Fruit fly (Drosophila melanogaster) whole organism, embryonic: Measurements from ENCODE around the gene miple1.

Experiments
- CG10267 ChIP-seq: fragments of 200-800 bp; sonication (Bioruptor generic); optimal IDR thresholded peaks from 2 replicates; lab custom pipeline; 2018; ENCODE audit warnings: missing biosample characterization, mild to moderate bottlenecking, missing genetic modification characterization, moderate library complexity
- CG11723 ChIP-seq: fragments of 200-800 bp; sonication (Bioruptor generic); optimal IDR thresholded peaks from 2 replicates; lab custom pipeline; 2017; ENCODE audit warnings: missing biosample characterization, mild to moderate bottlenecking, missing genetic modification characterization
- CG12071 ChIP-seq: fragments of 200-800 bp; sonication (Bioruptor generic); optimal IDR thresholded peaks from 3 replicates; lab custom pipeline; 2018; ENCODE audit warnings: missing biosample characterization, mild to moderate bottlenecking, missing genetic modification characterization
- CG15696 ChIP-seq: fragments of 200-800 bp; sonication (Bioruptor generic); optimal IDR thresholded peaks from 2 replicates; lab custom pipeline; 2019; ENCODE audit warnings: missing biosample characterization, mild to moderate bottlenecking, missing genetic modification characterization, moderate library complexity
- CG1603 ChIP-seq: fragments of 200-800 bp; sonication (Bioruptor generic); optimal IDR thresholded peaks from 2 replicates; lab custom pipeline; 2019; ENCODE audit warnings: missing biosample characterization, mild to moderate bottlenecking, missing genetic modification characterization, moderate library complexity
- CG17328 ChIP-seq: fragments of 200-800 bp; sonication (Bioruptor generic); IDR thresholded peaks from 2 replicates; pipeline ENCODE4 v1.3.6; 2022; ENCODE audit warnings: missing biosample characterization, missing genetic modification characterization
- CG18619 ChIP-seq: fragments of 200-800 bp; sonication (Bioruptor generic); optimal IDR thresholded peaks from 3 replicates; lab custom pipeline; 2017; ENCODE audit warnings: missing biosample characterization, mild to moderate bottlenecking, missing genetic modification characterization
- CG3281 ChIP-seq: fragments of 200-800 bp; sonication (Bioruptor generic); optimal IDR thresholded peaks from 3 replicates; lab custom pipeline; 2017; ENCODE audit warnings: missing biosample characterization, mild to moderate bottlenecking, missing genetic modification characterization
- CG34376 ChIP-seq: fragments of 200-800 bp; sonication (Bioruptor generic); optimal IDR thresholded peaks from 2 replicates; lab custom pipeline; 2018; ENCODE audit warnings: missing biosample characterization, mild to moderate bottlenecking, missing genetic modification characterization
- CG4617 ChIP-seq: fragments of 200-800 bp; sonication (Bioruptor generic); optimal IDR thresholded peaks from 3 replicates; lab custom pipeline; 2016; ENCODE audit warnings: missing biosample characterization, missing genetic modification characterization, borderline replicate concordance
- CG4707 ChIP-seq: fragments of 200-800 bp; sonication (Bioruptor generic); optimal IDR thresholded peaks from 2 replicates; lab custom pipeline; 2018; ENCODE audit warnings: missing biosample characterization, mild to moderate bottlenecking, missing genetic modification characterization, moderate library complexity
- CG4854 ChIP-seq: fragments of 200-800 bp; sonication (Bioruptor generic); optimal IDR thresholded peaks from 2 replicates; lab custom pipeline; 2016; ENCODE audit warnings: missing biosample characterization, missing genetic modification characterization, inconsistent platforms
- CG6654 ChIP-seq: fragments of 200-800 bp; sonication (Bioruptor generic); optimal IDR thresholded peaks from 2 replicates; lab custom pipeline; 2017; ENCODE audit warnings: missing biosample characterization, mild to moderate bottlenecking, missing genetic modification characterization
- CG7745 ChIP-seq: fragments of 200-800 bp; sonication (Bioruptor generic); optimal IDR thresholded peaks from 2 replicates; lab custom pipeline; 2018; ENCODE audit warnings: missing biosample characterization, mild to moderate bottlenecking, missing genetic modification characterization, moderate library complexity
- CG8924 ChIP-seq: fragments of 200-800 bp; optimal IDR thresholded peaks from 3 replicates; lab custom pipeline; 2019; ENCODE audit warnings: missing biosample characterization, mild to moderate bottlenecking, missing genetic modification characterization, moderate library complexity
- CG9609 ChIP-seq: fragments of 200-800 bp; sonication (Bioruptor generic); optimal IDR thresholded peaks from 3 replicates; lab custom pipeline; 2016; ENCODE audit warnings: missing biosample characterization, missing genetic modification characterization
- CG9797 ChIP-seq: fragments of 200-800 bp; sonication (Bioruptor generic); optimal IDR thresholded peaks from 3 replicates; lab custom pipeline; 2018; ENCODE audit warnings: missing biosample characterization, mild to moderate bottlenecking, missing genetic modification characterization
- CG9932 ChIP-seq: fragments of 200-800 bp; sonication (Bioruptor generic); IDR thresholded peaks from 2 replicates; pipeline ENCODE4 v1.3.6; 2022; ENCODE audit warnings: missing biosample characterization, missing genetic modification characterization
- Chrac-16 ChIP-seq: fragments of 200-800 bp; sonication (Bioruptor generic); optimal IDR thresholded peaks from 3 replicates; lab custom pipeline; 2016; ENCODE audit warnings: missing biosample characterization, missing genetic modification characterization
- Fer1 ChIP-seq: fragments of 200-800 bp; sonication (Bioruptor generic); optimal IDR thresholded peaks from 2 replicates; lab custom pipeline; 2017; ENCODE audit warnings: missing biosample characterization, mild to moderate bottlenecking, missing genetic modification characterization
- GATAe ChIP-seq: fragments of 200-800 bp; sonication (Bioruptor generic); conservative IDR thresholded peaks from 2 replicates; pipeline ENCODE4 v1.3.6; 2022; ENCODE audit warnings: missing biosample characterization, missing genetic modification characterization
- Gug ChIP-seq: fragments of 200-800 bp; sonication (Bioruptor generic); IDR thresholded peaks from 4 replicates; pipeline ENCODE4 v1.3.6; 2022; ENCODE audit warnings: missing biosample characterization, missing genetic modification characterization
- HLH54F ChIP-seq: fragments of 200-800 bp; sonication (Bioruptor generic); optimal IDR thresholded peaks from 3 replicates; lab custom pipeline; 2016; ENCODE audit warnings: missing biosample characterization, missing genetic modification characterization
- HmgD ChIP-seq: fragments of 200-800 bp; sonication (Bioruptor generic); optimal IDR thresholded peaks from 3 replicates; lab custom pipeline; 2016; ENCODE audit warnings: missing biosample characterization, missing genetic modification characterization
- Hsf ChIP-seq: fragments of 200-800 bp; sonication (Bioruptor generic); optimal IDR thresholded peaks from 3 replicates; lab custom pipeline; 2016; ENCODE audit warnings: missing biosample characterization, missing genetic modification characterization
- Side ChIP-seq: fragments of 200-800 bp; sonication (Bioruptor generic); optimal IDR thresholded peaks from 2 replicates; lab custom pipeline; 2016; ENCODE audit warnings: missing biosample characterization, missing genetic modification characterization
- Ssrp ChIP-seq: fragments of 200-800 bp; sonication (Bioruptor generic); optimal IDR thresholded peaks from 2 replicates; lab custom pipeline; 2018; ENCODE audit warnings: missing biosample characterization, mild to moderate bottlenecking, missing genetic modification characterization, moderate library complexity
- Tbp ChIP-seq: fragments of >200 bp; optimal IDR thresholded peaks from 2 replicates; lab custom pipeline; 2018; ENCODE audit warnings: missing biosample characterization, missing genetic modification characterization
- Vsx1 ChIP-seq: fragments of 200-800 bp; sonication (Bioruptor generic); optimal IDR thresholded peaks from 2 replicates; lab custom pipeline; 2017; ENCODE audit warnings: missing biosample characterization, mild to moderate bottlenecking, missing genetic modification characterization, missing genetic modification reagents
- YL-1 ChIP-seq: fragments of 200-800 bp; sonication (Bioruptor generic); optimal IDR thresholded peaks from 3 replicates; lab custom pipeline; 2017; ENCODE audit warnings: missing biosample characterization, mild to moderate bottlenecking, missing genetic modification characterization
- chif ChIP-seq, 2 experiments: fragments of 200-800 bp; sonication (Bioruptor generic); optimal IDR thresholded peaks; 3 replicates each; lab custom pipeline; 2016; ENCODE audit warnings: missing biosample characterization in 2 of 2, missing genetic modification characterization in 2 of 2
- dati ChIP-seq: fragments of 200-800 bp; sonication (Bioruptor generic); IDR thresholded peaks from 2 replicates; pipeline ENCODE4 v1.3.6; 2022; ENCODE audit warnings: missing biosample characterization, missing genetic modification characterization
- dmrt11E ChIP-seq: fragments of 200-800 bp; sonication (Bioruptor generic); optimal IDR thresholded peaks from 3 replicates; lab custom pipeline; 2018; ENCODE audit warnings: missing biosample characterization, mild to moderate bottlenecking, missing genetic modification characterization, moderate library complexity
- ewg ChIP-seq: fragments of 200-800 bp; sonication (Bioruptor generic); optimal IDR thresholded peaks from 3 replicates; lab custom pipeline; 2017; ENCODE audit warnings: mild to moderate bottlenecking, missing biosample characterization, missing genetic modification reagents, missing genetic modification characterization
- exex ChIP-seq: fragments of 200-800 bp; sonication (Bioruptor generic); optimal IDR thresholded peaks from 4 replicates; lab custom pipeline; 2018; ENCODE audit warnings: missing biosample characterization, mild to moderate bottlenecking, missing genetic modification characterization, moderate library complexity
- eyg ChIP-seq: fragments of 200-800 bp; sonication (Bioruptor generic); optimal IDR thresholded peaks from 3 replicates; lab custom pipeline; 2016; ENCODE audit warnings: missing biosample characterization, missing genetic modification characterization
- ftz-f1 ChIP-seq: fragments of 200-800 bp; sonication (Bioruptor generic); optimal IDR thresholded peaks from 2 replicates; lab custom pipeline; 2016; ENCODE audit warnings: missing biosample characterization, missing genetic modification characterization
- gem ChIP-seq: fragments of 200-800 bp; sonication (Bioruptor generic); optimal IDR thresholded peaks from 2 replicates; lab custom pipeline; 2019; ENCODE audit warnings: missing biosample characterization, mild to moderate bottlenecking, missing genetic modification characterization, moderate library complexity
- her ChIP-seq: fragments of 200-800 bp; sonication (Bioruptor generic); optimal IDR thresholded peaks from 2 replicates; lab custom pipeline; 2016; ENCODE audit warnings: missing biosample characterization, missing genetic modification characterization
- luna ChIP-seq: fragments of 200-800 bp; sonication (Bioruptor generic); optimal IDR thresholded peaks from 2 replicates; lab custom pipeline; 2016; ENCODE audit warnings: missing biosample characterization, missing genetic modification characterization
- nerfin-1 ChIP-seq: fragments of 200-800 bp; sonication (Bioruptor generic); optimal IDR thresholded peaks from 3 replicates; lab custom pipeline; 2019; ENCODE audit warnings: missing biosample characterization, mild to moderate bottlenecking, missing genetic modification characterization, moderate library complexity
- ranshi ChIP-seq: fragments of 200-800 bp; sonication (Bioruptor generic); IDR thresholded peaks from 2 replicates; pipeline ENCODE4 v1.3.6; 2022; ENCODE audit warnings: missing biosample characterization, missing genetic modification characterization
- salm ChIP-seq: fragments of 200-800 bp; sonication (Bioruptor generic); optimal IDR thresholded peaks from 2 replicates; lab custom pipeline; 2018; ENCODE audit warnings: missing biosample characterization, mild to moderate bottlenecking, missing genetic modification characterization
- sisA ChIP-seq: fragments of 200-800 bp; sonication (Bioruptor generic); IDR thresholded peaks from 2 replicates; pipeline ENCODE4 v1.3.6; 2022; ENCODE audit warnings: missing biosample characterization, missing genetic modification characterization
- slou ChIP-seq: fragments of 200-800 bp; sonication (Bioruptor generic); optimal IDR thresholded peaks from 3 replicates; lab custom pipeline; 2016; ENCODE audit warnings: missing biosample characterization, missing genetic modification characterization
- sna ChIP-seq: fragments of 200-800 bp; sonication (Bioruptor generic); IDR thresholded peaks from 2 replicates; pipeline ENCODE4 v1.3.6; 2022; ENCODE audit warnings: missing biosample characterization, missing genetic modification characterization; ENCODE audit not compliant: partially characterized antibody
- twi ChIP-seq: fragments of 200-800 bp; optimal IDR thresholded peaks from 2 replicates; lab custom pipeline; 2019; ENCODE audit warnings: missing biosample characterization, mild to moderate bottlenecking, missing genetic modification characterization, moderate library complexity
- tx ChIP-seq: fragments of 200-800 bp; sonication (Bioruptor generic); optimal IDR thresholded peaks from 2 replicates; lab custom pipeline; 2016; ENCODE audit warnings: missing biosample characterization, missing genetic modification characterization
- unc-4 ChIP-seq: fragments of 200-800 bp; sonication (Bioruptor generic); IDR thresholded peaks from 2 replicates; pipeline ENCODE4 v1.3.6; 2022; ENCODE audit warnings: missing biosample characterization, missing genetic modification characterization; ENCODE audit not compliant: partially characterized antibody
- wdn ChIP-seq: fragments of 200-800 bp; sonication (Bioruptor generic); IDR thresholded peaks from 2 replicates; pipeline ENCODE4 v1.3.6; 2022; ENCODE audit warnings: missing biosample characterization, missing genetic modification characterization
- zfh2 ChIP-seq: fragments of 200-800 bp; sonication (Bioruptor generic); optimal IDR thresholded peaks from 2 replicates; lab custom pipeline; 2016; ENCODE audit warnings: missing biosample characterization, missing genetic modification characterization

Gene miple1

dm6 chr3L:262724-263177 lies 4.3 kb upstream of the miple1 start (continued):
- TF ChIP-seq CG4617 (no peak), unc-4 (GFP tag; lab: Robert Waterston, UW) (peak; percentile 88), sna (GFP tag; lab: Robert Waterston, UW) (peak; percentile 80), nerfin-1 (peak; percentile 87), CG9797 (GFP tag; lab: Kevin White, UChicago) (peak; percentile 27), CG7745 (no peak), CG9609 (no peak), slou (GFP tag; lab: Kevin White, UChicago) (no peak), Tbp (GFP tag; lab: Kevin White, UChicago) (no peak), CG4707 (GFP tag; lab: Kevin White, UChicago) (no peak), CG15696 (tag; lab: Kevin White, UChicago) (no peak), GATAe (GFP tag; lab: Robert Waterston, UW) (no peak), CG10267 (tag; lab: Kevin White, UChicago) (no peak), CG12071 (GFP tag; lab: Kevin White, UChicago) (no peak), ftz-f1 (GFP tag; lab: Kevin White, UChicago) (peak; percentile 29), Hsf (GFP tag; lab: Kevin White, UChicago) (no peak), HLH54F (no peak), ranshi (GFP tag; lab: Robert Waterston, UW) (no peak), twi (no peak), Ssrp (tag; lab: Kevin White, UChicago) (no peak), YL-1 (GFP tag; lab: Kevin White, UChicago) (peak; percentile 85), CG6654 (GFP tag; lab: Kevin White, UChicago) (no peak), CG11723 (no peak), Fer1 (GFP tag; lab: Kevin White, UChicago) (no peak), CG18619 (GFP tag; lab: Kevin White, UChicago) (no peak), CG9932 (GFP tag; lab: Robert Waterston, UW) (peak; percentile 32; the same call in 1 of the 2 replicates), CG8924 (tag; lab: Kevin White, UChicago) (no peak), Vsx1 (no peak), dmrt11E (tag; lab: Kevin White, UChicago) (no peak), salm (no peak), luna (GFP tag; lab: Kevin White, UChicago) (no peak), dati (GFP tag; lab: Robert Waterston, UW) (no peak), CG4854 (no peak), Side (GFP tag; lab: Kevin White, UChicago) (no peak), CG1603 (tag; lab: Kevin White, UChicago) (peak; percentile 26), zfh2 (GFP tag; lab: Kevin White, UChicago) (no peak), CG34376 (GFP tag; lab: Kevin White, UChicago) (peak; percentile 43), Gug (GFP tag; lab: Robert Waterston, UW) (no peak), exex (tag; lab: Kevin White, UChicago) (no peak), tx (GFP tag; lab: Kevin White, UChicago) (no peak), eyg (GFP tag; lab: Kevin White, UChicago) (no peak), wdn (GFP tag; lab: Robert Waterston, UW) (no peak), CG17328 (GFP tag; lab: Robert Waterston, UW) (no peak), HmgD (GFP tag; lab: Kevin White, UChicago) (no peak), sisA (GFP tag; lab: Robert Waterston, UW) (no peak), CG3281 (GFP tag; lab: Kevin White, UChicago) (no peak), ewg (GFP tag; lab: Kevin White, UChicago) (peak; percentile 70), her (GFP tag; lab: Kevin White, UChicago) (no peak), chif (GFP tag; optimal IDR thresholded peaks at IDR 0.05; lab: Kevin White, UChicago) (no peak), gem (tag; lab: Kevin White, UChicago) (no peak), Chrac-16 (no peak)
